Fruit fly (Drosophila melanogaster): ENCODE results near the gene CG17294.

DNA sequence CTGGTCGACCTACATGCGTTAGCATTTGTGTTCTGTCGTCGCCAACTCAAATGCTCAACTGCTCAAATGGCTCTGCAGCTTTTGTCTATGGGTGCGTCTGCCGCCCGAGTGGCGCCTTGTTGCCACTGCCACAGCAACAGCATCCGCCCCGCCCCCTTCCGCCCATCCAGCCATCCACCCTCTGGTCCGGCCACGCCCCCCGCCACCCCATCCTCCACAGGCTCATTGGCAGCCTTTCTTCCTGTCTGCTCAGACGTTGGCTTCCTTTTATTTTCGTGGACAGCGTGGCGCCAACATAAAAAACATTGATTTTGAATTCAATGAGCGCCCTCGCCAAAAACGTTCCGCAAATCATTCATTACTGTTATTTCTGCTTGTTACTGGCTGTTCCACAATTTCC, 43.2 kb upstream of the CG17294 start:
- TF ChIP-seq CTCF (optimal IDR thresholded peaks at IDR 0.05) (no peak), CG8478 (optimal IDR thresholded peaks at IDR 0.05) (no peak)

All from S2 (cell line).